Worm (Caenorhabditis elegans): ENCODE data around the gene cogc-8.

ce11 chrIV:258362-258761 lies 18.1 kb downstream of the cogc-8 start:
- TF ChIP-seq mes-4 (tag; optimal IDR thresholded peaks at IDR 0.05), result no peak
- TF ChIP-seq Y95B8A.8 (GFP tag; IDR thresholded peaks at IDR 0.05), result no peak
- TF ChIP-seq rpc-1 (optimal IDR thresholded peaks at IDR 0.05), result no peak
- TF ChIP-seq rpc-1 (tag; optimal IDR thresholded peaks at IDR 0.05), result no peak
- TF ChIP-seq lin-54 (GFP tag; optimal IDR thresholded peaks at IDR 0.05), result no peak
- TF ChIP-seq snpc-3.4 (tag; optimal IDR thresholded peaks at IDR 0.05), result no peak

All from whole organism, young adult.